Fruit fly (Drosophila melanogaster): ENCODE data around the gene PH4alphaSG1.

The PH4alphaSG1 gene

dm6 chr3R:30518274-30518873, 12.9 kb upstream of the PH4alphaSG1 start:
- TF ChIP-seq CG17801 (GFP tag; optimal IDR thresholded peaks at IDR 0.05; ENCODE audit: partially characterized antibody), result no peak

- no peak for TF ChIP-seq CG17801 (GFP tag; optimal IDR thresholded peaks at IDR 0.05; ENCODE audit: partially characterized antibody)
These were observed 8.9 kb upstream of the PH4alphaSG1 start, which contains the start of the genes CG31524 and CG9698 for dm6 chr3R:30514255-30514827. Gene CG31524 (minus strand): TSS chr3R:30514355. Gene CG9698 (plus strand): TSS chr3R:30514777.

- no peak for TF ChIP-seq CG17801 (GFP tag; optimal IDR thresholded peaks at IDR 0.05; ENCODE audit: partially characterized antibody)
These were observed 6.7 kb upstream of the PH4alphaSG1 start, which contains the start of gene PH4alphaNE2 for dm6 chr3R:30512114-30512513. Gene PH4alphaNE2 (minus strand): TSS chr3R:30512214.

- no peak for TF ChIP-seq CG17801 (GFP tag; optimal IDR thresholded peaks at IDR 0.05; ENCODE audit: partially characterized antibody)
These were observed 2.3 kb upstream of the PH4alphaSG1 start, which contains the start of gene CG34041 for dm6 chr3R:30507723-30508122. Gene CG34041 (plus strand): TSS chr3R:30508023.

DNA sequence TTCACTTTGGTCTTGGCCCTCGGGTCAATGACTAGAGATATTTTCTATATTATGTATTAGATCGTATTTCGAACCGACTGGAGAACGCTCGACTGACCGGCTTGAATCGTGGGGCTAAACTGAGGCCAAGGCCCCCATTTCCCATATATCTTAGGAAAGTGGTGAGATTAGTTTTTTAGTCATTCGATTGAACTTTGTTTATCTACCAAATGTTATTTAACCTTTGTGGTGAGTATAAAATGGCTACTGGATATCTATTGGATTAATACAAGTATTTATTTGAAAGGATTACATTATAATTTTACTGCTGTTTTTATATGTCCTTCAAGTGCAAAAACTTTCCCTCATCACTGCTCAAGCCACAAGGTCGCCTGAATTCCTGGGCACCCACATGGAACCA, 2.1 kb downstream of the PH4alphaSG1 start, which contains the start of gene CG31371:
CG31371 (minus strand) TSS at position 101 of the 400 bp plus-strand sequence.
- TF ChIP-seq CG17801 (GFP tag; optimal IDR thresholded peaks at IDR 0.05; ENCODE audit: partially characterized antibody), result no peak

- no peak for TF ChIP-seq CG17801 (GFP tag; optimal IDR thresholded peaks at IDR 0.05; ENCODE audit: partially characterized antibody)
These were observed 4.3 kb downstream of the PH4alphaSG1 start for dm6 chr3R:30501174-30501573.

DNA sequence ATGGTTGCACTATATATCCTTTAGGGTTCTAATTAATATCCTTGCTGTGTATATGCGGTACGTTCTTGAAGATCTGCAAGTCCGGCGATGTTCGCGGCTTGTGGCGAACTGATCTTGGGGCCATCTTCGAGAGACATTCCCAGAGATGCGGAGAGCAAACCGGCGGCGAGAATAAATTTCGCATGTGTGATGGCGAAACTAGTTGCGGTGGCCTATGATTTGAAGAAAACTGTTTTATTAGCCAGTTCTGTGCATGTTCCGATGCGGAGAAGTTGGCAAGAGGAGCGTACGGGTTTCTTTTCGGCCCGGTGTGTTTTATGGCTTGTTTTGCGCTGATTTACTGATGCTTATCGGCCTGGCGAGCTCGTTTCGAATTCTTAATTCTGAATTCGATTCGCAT, 5.2 kb downstream of the PH4alphaSG1 start, which contains the start of gene PH4alphaNE1:
PH4alphaNE1 (minus strand) TSS at position 101 of the 400 bp plus-strand sequence.
- no peak for TF ChIP-seq CG17801 (GFP tag; optimal IDR thresholded peaks at IDR 0.05; ENCODE audit: partially characterized antibody)

DNA sequence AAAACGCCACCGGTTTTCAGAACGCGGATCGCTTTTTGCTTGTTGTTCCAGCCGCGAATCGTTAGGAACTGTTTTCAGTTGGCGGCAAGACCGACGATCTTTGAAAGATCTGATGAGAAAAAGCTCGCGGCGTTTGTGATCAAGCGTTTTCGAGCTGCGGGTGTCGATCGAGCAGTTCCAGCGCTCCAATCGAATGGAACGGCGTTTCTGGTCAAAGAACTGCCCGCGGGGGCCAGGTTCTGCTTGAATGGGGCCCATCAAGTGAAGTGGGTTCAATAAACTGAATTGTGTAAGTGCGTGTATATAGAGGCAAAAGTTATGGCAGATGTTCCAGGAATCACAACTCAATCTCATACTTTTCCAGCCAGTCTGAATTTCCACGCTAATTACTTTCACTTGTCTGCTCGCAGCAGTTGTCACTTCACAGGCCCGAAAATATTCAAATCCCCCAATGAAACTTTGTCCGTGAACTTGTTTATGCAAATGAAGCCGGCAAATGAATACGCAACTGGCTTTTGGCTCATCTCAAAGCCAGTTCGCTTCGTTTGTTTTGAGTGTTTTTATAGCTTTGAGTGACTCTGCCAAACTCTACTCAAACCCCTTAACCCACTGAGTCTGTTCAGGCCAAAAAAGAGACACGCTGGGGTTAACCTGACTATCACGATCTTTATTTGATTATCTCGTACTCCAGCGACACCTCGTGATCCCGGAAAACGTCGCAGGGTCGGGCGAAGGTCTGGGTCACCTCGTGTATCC, 9.2 kb downstream of the PH4alphaSG1 start, which contains the start of gene PH4alphaMP:
PH4alphaMP (minus strand) TSS at position 51 of the 756 bp plus-strand sequence.
- no peak for TF ChIP-seq CG17801 (GFP tag; optimal IDR thresholded peaks at IDR 0.05; ENCODE audit: partially characterized antibody)

dm6 chr3R:30489797-30490196, 15.7 kb downstream of the PH4alphaSG1 start, which contains the start of gene PH4alphaSG2:
Gene PH4alphaSG2 (plus strand): TSS chr3R:30490074.
- TF ChIP-seq CG17801 (GFP tag; optimal IDR thresholded peaks at IDR 0.05; ENCODE audit: partially characterized antibody), result no peak

DNA sequence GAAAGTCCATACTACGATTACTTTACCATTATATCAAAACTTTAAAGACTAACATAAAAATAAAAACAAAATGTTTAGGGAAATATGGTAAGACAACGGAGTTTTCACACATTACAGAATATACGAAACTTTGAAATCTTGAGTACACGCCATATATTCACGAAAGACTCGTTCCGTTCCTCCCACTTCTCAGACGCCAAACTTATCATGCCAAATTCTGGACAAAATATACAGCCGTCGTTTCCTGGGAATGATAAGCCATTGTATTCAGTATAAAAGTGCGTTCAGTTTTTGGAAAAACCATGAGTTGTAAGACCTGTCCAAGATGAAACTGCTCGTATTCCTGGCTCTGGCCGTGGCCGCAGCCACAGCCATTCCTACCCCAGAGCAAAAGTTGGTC, 16.8 kb downstream of the PH4alphaSG1 start, which contains the start of gene Jon99Fi:
Jon99Fi (plus strand) TSS at position 301 of the 400 bp plus-strand sequence.
- no peak for TF ChIP-seq CG17801 (GFP tag; optimal IDR thresholded peaks at IDR 0.05; ENCODE audit: partially characterized antibody)

- TF ChIP-seq CG17801 (GFP tag; optimal IDR thresholded peaks at IDR 0.05; ENCODE audit: partially characterized antibody), result no peak
These were observed 17.6 kb downstream of the PH4alphaSG1 start, which contains the start of gene Jon99Fii for dm6 chr3R:30487828-30488227. Gene Jon99Fii (minus strand): TSS chr3R:30487928.

- no peak for TF ChIP-seq CG17801 (GFP tag; optimal IDR thresholded peaks at IDR 0.05; ENCODE audit: partially characterized antibody)
These were observed 29.1 kb downstream of the PH4alphaSG1 start, which contains the start of gene spdo for dm6 chr3R:30476367-30476766. Gene spdo (plus strand): TSS chr3R:30476684.

DNA sequence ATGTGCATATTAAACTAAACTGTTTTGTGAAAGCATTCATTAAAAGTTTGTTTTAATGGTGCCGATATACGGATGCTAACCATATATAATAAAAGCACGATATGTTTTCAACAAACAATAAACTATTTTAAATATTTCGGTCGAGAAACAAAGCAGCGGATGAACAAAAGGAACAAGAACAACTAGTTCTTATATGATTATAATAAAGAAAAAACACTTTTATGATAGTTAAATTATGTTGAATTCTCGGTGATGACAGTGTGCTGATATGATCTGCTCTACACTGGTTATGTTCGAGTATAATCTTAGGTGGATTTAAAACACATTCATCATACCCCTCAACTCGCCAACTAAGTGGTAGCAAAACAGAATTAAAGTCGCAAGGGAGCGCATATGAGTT, 29.6 kb downstream of the PH4alphaSG1 start:
- TF ChIP-seq CG17801 (GFP tag; optimal IDR thresholded peaks at IDR 0.05; ENCODE audit: partially characterized antibody), result no peak

DNA sequence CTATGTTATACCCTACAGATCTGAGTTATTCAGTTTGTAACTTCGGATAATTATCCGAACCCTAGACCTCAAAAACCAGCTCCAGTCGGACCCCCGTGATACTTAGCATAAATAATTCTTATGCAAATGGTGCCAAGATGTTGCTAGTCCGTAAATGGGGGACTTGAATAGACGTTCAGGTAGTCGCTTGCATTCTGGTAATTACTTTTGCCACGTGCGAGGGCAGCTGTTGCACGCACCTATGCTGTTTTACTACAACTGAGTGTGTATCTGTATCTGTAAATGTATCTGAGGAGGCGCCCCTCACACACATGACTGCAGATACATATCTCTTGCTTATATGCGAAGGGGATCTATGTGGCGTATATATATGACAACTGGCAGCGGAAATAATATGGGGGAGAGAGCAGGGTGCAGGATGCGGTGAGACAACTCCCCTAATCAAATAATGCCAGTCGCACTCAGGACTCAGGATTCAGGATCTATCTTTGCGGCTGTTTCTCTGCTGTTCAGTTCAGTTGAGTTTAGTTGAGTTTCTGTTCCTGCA, 30.7 kb downstream of the PH4alphaSG1 start:
- TF ChIP-seq CG17801 (GFP tag; optimal IDR thresholded peaks at IDR 0.05; ENCODE audit: partially characterized antibody), result no peak

DNA sequence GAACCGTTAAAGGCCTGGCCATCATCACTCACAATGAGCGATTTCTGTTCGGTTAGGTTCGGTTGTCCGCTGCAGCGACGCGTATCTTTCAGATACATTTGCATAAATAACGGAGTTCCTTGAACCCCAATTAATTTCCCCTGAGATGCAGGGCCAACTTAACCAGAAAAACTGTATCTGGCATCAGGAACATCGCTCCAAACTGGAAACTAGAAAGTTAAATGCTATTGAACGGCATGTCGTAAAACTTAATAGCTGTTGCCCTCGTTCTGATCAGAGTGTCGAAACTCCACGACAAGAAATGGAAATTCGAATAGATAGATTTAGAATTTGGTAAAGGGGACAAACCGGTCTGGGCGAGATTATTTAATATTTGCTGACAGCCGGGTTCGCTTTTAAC, 33.1 kb downstream of the PH4alphaSG1 start:
- TF ChIP-seq CG17801 (GFP tag; optimal IDR thresholded peaks at IDR 0.05; ENCODE audit: partially characterized antibody), result no peak

All from ovary, adult (tissue).